Fruit fly (Drosophila melanogaster): ENCODE measurements around the gene RYa-R.

RYa-R gene

DNA sequence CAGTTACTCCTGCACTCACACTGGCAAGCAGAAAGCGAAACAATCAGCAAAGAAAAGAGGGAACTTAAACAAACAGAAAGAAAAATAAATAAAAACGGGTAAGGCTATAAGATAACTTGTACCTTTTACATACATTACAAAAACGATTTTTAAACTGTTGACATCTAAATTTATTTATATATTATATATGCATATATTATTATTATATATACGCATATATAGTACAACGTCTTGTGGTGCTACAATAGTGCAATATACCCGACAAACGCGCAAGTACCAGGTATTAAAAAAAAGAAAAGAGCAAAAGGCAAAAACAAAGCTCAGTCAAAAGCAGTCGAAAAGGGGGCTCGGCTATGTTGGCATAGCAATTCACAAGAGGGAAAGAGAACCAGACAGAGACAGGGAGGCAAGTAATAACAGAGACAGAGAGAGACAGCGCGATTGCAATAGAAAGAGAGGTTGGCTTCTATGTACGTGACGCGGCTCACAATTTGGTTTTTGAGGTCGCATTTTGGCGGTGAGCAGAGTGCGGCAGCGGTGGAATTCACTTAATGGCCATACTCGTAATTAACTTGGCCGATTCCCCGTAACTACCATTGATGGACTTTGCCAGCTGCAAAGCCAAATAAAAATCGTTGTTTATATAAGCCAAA, 42.6 kb upstream of the RYa-R start (continued):
- peak; percentile 85 for TF ChIP-seq CG12391 (tag; optimal IDR thresholded peaks at IDR 0.05)
- TF ChIP-seq CG17802 (tag; optimal IDR thresholded peaks at IDR 0.05) = peak; percentile 44
- TF ChIP-seq CG7357 (GFP tag; IDR thresholded peaks at IDR 0.05) = peak; percentile 31; the same call in 1 of the 3 replicates
- no peak for TF ChIP-seq br (optimal IDR thresholded peaks at IDR 0.05)
- TF ChIP-seq Bdp1 (GFP tag; optimal IDR thresholded peaks at IDR 0.05) = no peak
- TF ChIP-seq zen (tag; optimal IDR thresholded peaks at IDR 0.05) = peak; percentile 21
- TF ChIP-seq tna (GFP tag; IDR thresholded peaks at IDR 0.05; ENCODE audit: partially characterized antibody) = no peak
- peak; percentile 53 for TF ChIP-seq sqz (GFP tag; optimal IDR thresholded peaks at IDR 0.05)
- no peak for TF ChIP-seq cato (GFP tag; optimal IDR thresholded peaks at IDR 0.05; ENCODE audit: borderline replicate concordance)
- peak; percentile 66 for TF ChIP-seq CG6813 (GFP tag; optimal IDR thresholded peaks at IDR 0.05)
- peak; percentile 84 for TF ChIP-seq sens (GFP tag)
- TF ChIP-seq ash1 (GFP tag; optimal IDR thresholded peaks at IDR 0.05) = no peak
- TF ChIP-seq gce (GFP tag; IDR thresholded peaks at IDR 0.05) = peak; percentile 32; the same call in 1 of the 3 replicates
- TF ChIP-seq lmd (GFP tag; IDR thresholded peaks at IDR 0.05) = peak; percentile 78
- TF ChIP-seq odd (GFP tag; optimal IDR thresholded peaks at IDR 0.05) = peak; percentile 20
- TF ChIP-seq Sry-β (GFP tag; optimal IDR thresholded peaks at IDR 0.05) = no peak
- TF ChIP-seq Opbp (GFP tag; IDR thresholded peaks at IDR 0.05; ENCODE audit: partially characterized antibody) = no peak
- TF ChIP-seq lab (GFP tag; optimal IDR thresholded peaks at IDR 0.05) = peak; percentile 85
- TF ChIP-seq CG10267 (tag; optimal IDR thresholded peaks at IDR 0.05) = peak; percentile 73
- no peak for TF ChIP-seq insv (GFP tag; optimal IDR thresholded peaks at IDR 0.05)
- TF ChIP-seq CG14014 (GFP tag; IDR thresholded peaks at IDR 0.05) = peak; percentile 50
- TF ChIP-seq ato (GFP tag; IDR thresholded peaks at IDR 0.05; ENCODE audit: partially characterized antibody) = no peak
- TF ChIP-seq otp (GFP tag; IDR thresholded peaks at IDR 0.05) = peak; percentile 63; the same call in 1 of the 3 replicates
- TF ChIP-seq CG6175 (GFP tag; IDR thresholded peaks at IDR 0.05) = peak; percentile 35; the same call in 1 of the 3 replicates
- no peak for TF ChIP-seq pan (optimal IDR thresholded peaks at IDR 0.05)
- TF ChIP-seq pan (GFP tag; optimal IDR thresholded peaks at IDR 0.05 in 1 of 2, IDR thresholded peaks at IDR 0.05 in 1 of 2) = peak in 1 of 2 experiments; percentile 87
- TF ChIP-seq CG3847 (GFP tag; IDR thresholded peaks at IDR 0.05) = peak; percentile 50
- peak; percentile 79 for TF ChIP-seq ara (GFP tag; IDR thresholded peaks at IDR 0.05)
- TF ChIP-seq Mes4 (GFP tag; optimal IDR thresholded peaks at IDR 0.05) = no peak

DNA sequence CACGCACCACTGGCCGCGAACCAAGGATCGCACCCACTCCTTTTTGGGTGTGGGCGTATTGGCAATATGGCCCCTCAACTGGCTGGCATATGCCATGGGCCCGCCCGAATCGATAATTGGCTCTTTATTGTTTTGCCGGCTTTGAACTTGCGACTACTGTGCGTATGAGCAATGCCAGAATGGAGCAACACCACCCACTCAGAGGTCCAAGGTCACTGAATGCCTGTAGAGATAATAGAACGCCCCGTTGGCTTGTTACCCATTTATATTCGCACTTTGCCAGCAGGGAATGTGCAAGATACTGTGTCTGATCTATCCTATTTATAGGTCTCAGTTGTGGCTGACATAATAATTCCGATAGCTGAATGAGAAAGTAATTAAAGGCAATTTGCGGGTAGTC, 41.3 kb upstream of the RYa-R start:
- TF ChIP-seq ftz-f1 (GFP tag; optimal IDR thresholded peaks at IDR 0.05) (peak; percentile 47), gcm2 (GFP tag; optimal IDR thresholded peaks at IDR 0.05) (no peak), Pdp1 (GFP tag; optimal IDR thresholded peaks at IDR 0.05) (no peak), hb (GFP tag; IDR thresholded peaks at IDR 0.05; ENCODE audit: partially characterized antibody) (0 out of 3 replicates have a peak, but pooled peaks have one; percentile 25), Sry-δ (GFP tag; optimal IDR thresholded peaks at IDR 0.05) (no peak), Med (GFP tag) (peak; percentile 61), Fer1 (GFP tag; optimal IDR thresholded peaks at IDR 0.05) (no peak), Scr (GFP tag; IDR thresholded peaks at IDR 0.05; ENCODE audit: partially characterized antibody) (no peak), onecut (GFP tag; IDR thresholded peaks at IDR 0.05) (peak; percentile 38; the same call in 1 of the 2 replicates)

Measured in whole organism, embryonic.